Fruit fly (Drosophila melanogaster): ENCODE measurements around the gene Oseg5.

Gene Oseg5

DNA sequence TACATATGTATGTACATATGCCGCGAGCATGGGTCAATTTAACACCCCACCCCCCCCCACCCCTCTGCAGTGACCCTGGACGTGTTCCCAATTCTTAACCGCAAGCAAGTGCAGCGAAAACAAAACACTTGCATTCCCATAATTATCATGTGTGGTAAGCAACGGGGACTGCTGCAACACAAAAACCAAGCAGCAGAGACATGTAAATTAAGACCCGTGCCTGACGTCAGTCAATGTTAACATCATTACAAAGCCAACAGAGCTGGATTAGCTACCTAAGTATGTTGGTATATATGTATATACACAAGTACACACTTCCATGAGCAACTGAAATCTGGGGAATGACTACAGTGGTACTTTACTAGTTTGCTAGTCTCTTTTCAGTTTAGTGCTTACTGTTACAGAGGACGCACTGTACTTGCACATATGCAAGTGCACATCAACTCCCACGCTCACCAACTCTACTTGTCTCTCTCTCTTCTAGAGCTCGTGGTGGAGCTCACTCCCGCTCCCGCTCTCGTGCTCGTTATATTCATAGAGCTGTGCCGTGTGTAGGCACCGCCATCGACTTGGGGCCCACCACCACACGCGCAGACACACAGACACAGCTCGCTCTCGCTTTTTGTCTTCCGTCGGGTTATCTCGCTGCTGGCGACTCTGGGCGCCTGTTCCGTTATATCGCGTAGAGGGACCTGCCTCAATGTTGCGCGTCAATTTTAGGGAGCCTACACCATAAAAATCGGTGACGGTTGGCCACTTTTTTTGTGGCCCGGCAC is 14.2 kb downstream of the Oseg5 start (continued):
- TF ChIP-seq crol (GFP tag; IDR thresholded peaks at IDR 0.05) (peak; percentile 49; the same call in 1 of the 2 replicates), Stat92E (GFP tag; optimal IDR thresholded peaks at IDR 0.05) (peak in 1 of 3 experiments; percentile 32), ato (GFP tag; IDR thresholded peaks at IDR 0.05; ENCODE audit: partially characterized antibody) (0 out of 2 replicates have a peak, but pooled peaks have one; percentile 50)

- no peak for TF ChIP-seq CG8089 (GFP tag; optimal IDR thresholded peaks at IDR 0.05)
- no peak for TF ChIP-seq CG13123 (GFP tag; optimal IDR thresholded peaks at IDR 0.05)
- TF ChIP-seq sob (GFP tag; IDR thresholded peaks at IDR 0.05) = no peak
- TF ChIP-seq Oaz (GFP tag; IDR thresholded peaks at IDR 0.05) = no peak
- TF ChIP-seq CG13287 (GFP tag; IDR thresholded peaks at IDR 0.05; ENCODE audit: partially characterized antibody) = no peak
- no peak for TF ChIP-seq nerfin-1 (tag; optimal IDR thresholded peaks at IDR 0.05)
- TF ChIP-seq Antp (GFP tag; optimal IDR thresholded peaks at IDR 0.05) = no peak
- no peak for TF ChIP-seq odd (GFP tag; optimal IDR thresholded peaks at IDR 0.05)
- no peak for TF ChIP-seq CG31224 (GFP tag; IDR thresholded peaks at IDR 0.05)
- no peak for TF ChIP-seq CG10565 (GFP tag; optimal IDR thresholded peaks at IDR 0.05)
- TF ChIP-seq Dip2 (GFP tag; IDR thresholded peaks at IDR 0.05) = no peak
- TF ChIP-seq Dad (GFP tag; optimal IDR thresholded peaks at IDR 0.05) = no peak
- TF ChIP-seq CG10321 (GFP tag; IDR thresholded peaks at IDR 0.05) = no peak
- TF ChIP-seq mam (GFP tag; optimal IDR thresholded peaks at IDR 0.05) = no peak
- TF ChIP-seq ftz-f1 (GFP tag; optimal IDR thresholded peaks at IDR 0.05) = no peak
- TF ChIP-seq C15 (GFP tag; IDR thresholded peaks at IDR 0.05) = no peak
- TF ChIP-seq slbo (GFP tag; IDR thresholded peaks at IDR 0.05) = no peak
Measured at dm6 chr2L:20820767-20821166, 14.9 kb downstream of the Oseg5 start, which contains the start of gene CheB38c. CheB38c (minus strand) TSS chr2L:20820867.

DNA sequence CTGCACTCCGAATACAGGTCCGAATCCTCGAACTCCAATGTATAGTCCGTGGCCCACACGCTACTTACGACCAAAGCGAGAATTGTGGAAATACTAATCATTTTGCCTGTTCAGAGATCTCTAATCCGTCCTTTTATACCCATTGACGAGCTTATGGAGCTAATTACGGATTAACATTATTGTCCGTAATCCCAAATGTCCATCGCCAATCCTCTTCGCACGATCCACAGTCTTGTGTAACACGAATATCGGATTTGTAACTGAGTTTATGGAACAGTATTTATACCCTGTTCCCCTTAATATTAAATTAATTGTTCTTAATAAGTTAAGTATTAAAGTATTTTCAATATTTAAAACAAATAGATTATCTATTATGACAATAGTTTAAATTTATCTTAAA is 17.2 kb downstream of the Oseg5 start, which contains the start of gene CheB38a:
Gene CheB38a (minus strand): TSS at position 101 of the 400 bp plus-strand sequence.
- TF ChIP-seq pita (GFP tag; optimal IDR thresholded peaks at IDR 0.05) (no peak), pros (GFP tag; optimal IDR thresholded peaks at IDR 0.05) (no peak), nau (GFP tag; optimal IDR thresholded peaks at IDR 0.05) (no peak), ato (GFP tag; IDR thresholded peaks at IDR 0.05; ENCODE audit: partially characterized antibody) (no peak), CG17328 (GFP tag; IDR thresholded peaks at IDR 0.05) (no peak), caup (GFP tag; optimal IDR thresholded peaks at IDR 0.05; ENCODE audit: severe bottlenecking) (no peak)

- TF ChIP-seq D19B (GFP tag; optimal IDR thresholded peaks at IDR 0.05) (no peak), Ptx1 (GFP tag; IDR thresholded peaks at IDR 0.05) (no peak), CG17328 (GFP tag; IDR thresholded peaks at IDR 0.05) (no peak)
Measured at dm6 chr2L:20817170-20817569, 18.5 kb downstream of the Oseg5 start, which contains the start of gene CheB38b. CheB38b (minus strand) TSS chr2L:20817270.

- no peak for TF ChIP-seq CG10267 (tag; optimal IDR thresholded peaks at IDR 0.05)
- TF ChIP-seq zen (tag; optimal IDR thresholded peaks at IDR 0.05) = no peak
- no peak for TF ChIP-seq NC2β (GFP tag; optimal IDR thresholded peaks at IDR 0.05)
- no peak for TF ChIP-seq twi (tag; optimal IDR thresholded peaks at IDR 0.05)
- no peak for TF ChIP-seq vvl (GFP tag; IDR thresholded peaks at IDR 0.05)
- no peak for TF ChIP-seq lbe (GFP tag; optimal IDR thresholded peaks at IDR 0.05)
- TF ChIP-seq CG4730 (GFP tag; IDR thresholded peaks at IDR 0.05) = no peak
- TF ChIP-seq sim (GFP tag; IDR thresholded peaks at IDR 0.05) = no peak
- no peak for TF ChIP-seq ci (GFP tag; IDR thresholded peaks at IDR 0.05)
- TF ChIP-seq Lhr (GFP tag; optimal IDR thresholded peaks at IDR 0.05) = no peak
- TF ChIP-seq CG11093 (GFP tag; IDR thresholded peaks at IDR 0.05) = no peak
- no peak for TF ChIP-seq CG11398 (GFP tag; optimal IDR thresholded peaks at IDR 0.05)
- no peak for TF ChIP-seq eyg (GFP tag; optimal IDR thresholded peaks at IDR 0.05)
- TF ChIP-seq CG33557 (GFP tag; optimal IDR thresholded peaks at IDR 0.05) = no peak
- TF ChIP-seq Hmr (GFP tag; optimal IDR thresholded peaks at IDR 0.05) = no peak
- TF ChIP-seq Hey (tag; optimal IDR thresholded peaks at IDR 0.05) = no peak
- TF ChIP-seq ems (GFP tag; optimal IDR thresholded peaks at IDR 0.05) = no peak
Measured at dm6 chr2L:20816140-20816539, 19.5 kb downstream of the Oseg5 start, which contains the start of gene CG33322. CG33322 (minus strand) TSS chr2L:20816240.

All from whole organism, embryonic.